Worm (Caenorhabditis elegans): ENCODE measurements around the gene paf-2.

The paf-2 gene

DNA sequence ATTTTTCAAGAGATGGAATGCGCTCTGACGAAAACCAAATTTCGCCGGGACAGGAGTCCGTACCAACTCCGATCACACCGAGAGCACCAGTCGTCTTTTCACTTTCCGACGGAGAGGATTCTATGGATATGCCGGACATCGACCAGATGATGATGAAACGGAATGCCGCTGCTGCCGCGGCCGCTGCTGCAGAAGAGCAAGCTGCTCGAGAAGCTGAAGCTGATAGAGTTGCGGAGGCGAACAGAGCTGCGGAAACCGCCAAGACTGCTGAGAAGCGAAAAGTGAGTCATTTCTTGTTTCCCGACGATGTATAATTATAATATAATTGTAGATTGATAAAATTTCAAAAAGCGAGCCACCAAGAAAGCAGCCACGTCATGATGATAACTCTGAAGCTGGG is 42.2 kb downstream of the paf-2 start:
- TF ChIP-seq zip-2 (tag; optimal IDR thresholded peaks at IDR 0.05): no peak
- no peak for TF ChIP-seq duxl-1 (tag; optimal IDR thresholded peaks at IDR 0.05; ENCODE audit: poor library complexity)
- 0 out of 2 replicates have a peak, but pooled peaks have one; percentile 27 for TF ChIP-seq D1046.2 (GFP tag; IDR thresholded peaks at IDR 0.05)
- TF ChIP-seq spr-1 (tag; optimal IDR thresholded peaks at IDR 0.05): no peak
- no peak for TF ChIP-seq lin-39 (tag; optimal IDR thresholded peaks at IDR 0.05)
- TF ChIP-seq hlh-30 (tag; optimal IDR thresholded peaks at IDR 0.05; ENCODE audit: insufficient read depth): no peak
- peak; percentile 81 for TF ChIP-seq set-16 (GFP tag; IDR thresholded peaks at IDR 0.05)
- peak in 1 of 2 experiments; percentile 64 for TF ChIP-seq unc-62 (GFP tag; optimal IDR thresholded peaks at IDR 0.05 in 1 of 2)
- no peak for TF ChIP-seq unc-62 (tag; optimal IDR thresholded peaks at IDR 0.05)
- TF ChIP-seq nhr-77 (tag; optimal IDR thresholded peaks at IDR 0.05): no peak
- no peak for TF ChIP-seq lsy-2 (tag; optimal IDR thresholded peaks at IDR 0.05)
- TF ChIP-seq ztf-7 (tag; optimal IDR thresholded peaks at IDR 0.05): no peak
- TF ChIP-seq zfp-3 (GFP tag; conservative IDR thresholded peaks at IDR 0.05): no peak
- TF ChIP-seq fos-1 (tag; optimal IDR thresholded peaks at IDR 0.05): no peak

DNA sequence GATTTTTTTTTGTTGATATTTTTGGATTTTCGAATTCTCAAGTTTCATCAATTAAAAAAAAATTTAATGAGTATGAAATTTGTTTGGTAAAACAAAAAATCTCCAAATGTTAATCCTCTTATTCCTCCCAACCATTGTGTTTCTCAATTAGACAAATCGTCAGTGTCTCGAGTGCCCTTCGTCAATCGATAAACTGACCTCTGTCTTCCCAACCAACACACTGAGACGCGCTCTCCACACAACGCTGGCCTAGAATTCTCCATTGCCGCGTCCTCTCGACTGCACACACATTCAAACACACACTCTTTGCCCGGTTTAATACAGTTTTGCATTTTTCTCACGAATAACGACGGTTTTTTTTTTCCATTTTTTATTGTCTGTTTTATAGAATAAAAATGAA is 42.8 kb downstream of the paf-2 start, which contains the start of gene taf-11.1:
taf-11.1 (plus strand) TSS at position 389 of the 400 bp plus-strand sequence.
- TF ChIP-seq dve-1 (tag; optimal IDR thresholded peaks at IDR 0.05; ENCODE audit: insufficient read depth) (peak; percentile 16), dpl-1 (GFP tag; optimal IDR thresholded peaks at IDR 0.05) (peak; percentile 2), nhr-41 (GFP tag; IDR thresholded peaks at IDR 0.05) (no peak), zip-2 (tag; optimal IDR thresholded peaks at IDR 0.05) (no peak), nhr-28 (tag; optimal IDR thresholded peaks at IDR 0.05) (peak; percentile 64), spr-3 (GFP tag; optimal IDR thresholded peaks at IDR 0.05) (no peak), mes-2 (tag; optimal IDR thresholded peaks at IDR 0.05; ENCODE audit: poor library complexity, severe bottlenecking) (peak; percentile 79), hmg-1.1 (GFP tag; IDR thresholded peaks at IDR 0.05) (peak; percentile 47; the same call in 1 of the 2 replicates), hif-1 (tag; optimal IDR thresholded peaks at IDR 0.05) (peak in 1 of 2 experiments; percentile 22), nhr-42 (GFP tag; IDR thresholded peaks at IDR 0.05) (no peak), nhr-111 (GFP tag; optimal IDR thresholded peaks at IDR 0.05) (no peak), hlh-30 (tag; optimal IDR thresholded peaks at IDR 0.05; ENCODE audit: insufficient read depth) (peak; percentile 43), snpc-1.2 (GFP tag; IDR thresholded peaks at IDR 0.05) (no peak), lsy-2 (tag; optimal IDR thresholded peaks at IDR 0.05) (peak in 1 of 2 experiments; percentile 28), mxl-3 (GFP tag; optimal IDR thresholded peaks at IDR 0.05) (peak; percentile 55), tag-97 (GFP tag; IDR thresholded peaks at IDR 0.05) (no peak), daf-16 (GFP tag; optimal IDR thresholded peaks at IDR 0.05) (no peak), daf-16 (tag; optimal IDR thresholded peaks at IDR 0.05) (peak; percentile 48), lin-29 (GFP tag; IDR thresholded peaks at IDR 0.05) (no peak), mep-1 (tag; optimal IDR thresholded peaks at IDR 0.05) (peak; percentile 57), ceh-20 (GFP tag; IDR thresholded peaks at IDR 0.05) (no peak)

- no peak for TF ChIP-seq ZK337.2 (GFP tag; IDR thresholded peaks at IDR 0.05)
- no peak for TF ChIP-seq rbr-2 (tag; optimal IDR thresholded peaks at IDR 0.05)
- TF ChIP-seq sdz-12 (GFP tag; optimal IDR thresholded peaks at IDR 0.05): no peak
- no peak for TF ChIP-seq ctbp-1 (GFP tag; IDR thresholded peaks at IDR 0.05)
- TF ChIP-seq zfp-2 (tag; optimal IDR thresholded peaks at IDR 0.05): no peak
- TF ChIP-seq daf-12 (tag; optimal IDR thresholded peaks at IDR 0.05): no peak
- TF ChIP-seq arid-1 (GFP tag; conservative IDR thresholded peaks at IDR 0.05): no peak
- no peak for TF ChIP-seq ama-1 (optimal IDR thresholded peaks at IDR 0.05)
- TF ChIP-seq Y5F2A.4 (GFP tag; optimal IDR thresholded peaks at IDR 0.05): no peak
Measured at ce11 chrX:4252047-4252446, 45.5 kb downstream of the paf-2 start, which contains the start of gene srv-5. srv-5 (plus strand) TSS chrX:4252347.

Data from whole organism, L4 larva.